Worm (Caenorhabditis elegans) whole organism, mixed stage, embryonic: ENCODE measurements around the gene dhs-7.

ENCODE experiments used
- M03D4.4 ChIP-seq: sonication (generic microtip); optimal IDR thresholded peaks from 2 replicates; lab custom pipeline; 2017; ENCODE audit warnings: mild to moderate bottlenecking, missing genetic modification characterization, missing compliant biosample characterization
- blmp-1 ChIP-seq: fragments of 150-350 bp; optimal IDR thresholded peaks from 2 replicates; lab custom pipeline; 2014; ENCODE audit warnings: missing biosample characterization, missing genetic modification characterization
- ceh-39 ChIP-seq: fragments of 150-350 bp; optimal IDR thresholded peaks from 2 replicates; lab custom pipeline; 2014; ENCODE audit warnings: missing biosample characterization, missing genetic modification characterization
- ceh-43 ChIP-seq: fragments of 200-800 bp; sonication (Bioruptor generic); optimal IDR thresholded peaks from 2 replicates; lab custom pipeline; 2018; ENCODE audit warnings: mild to moderate bottlenecking, missing genetic modification characterization, moderate library complexity, missing compliant biosample characterization
- ceh-83 ChIP-seq: fragments of 200-800 bp; sonication (Bioruptor generic); optimal IDR thresholded peaks from 2 replicates; lab custom pipeline; 2018; ENCODE audit warnings: mild to moderate bottlenecking, missing genetic modification characterization, missing compliant biosample characterization
- ces-1 ChIP-seq: fragments of 150-350 bp; optimal IDR thresholded peaks from 2 replicates; lab custom pipeline; 2014; ENCODE audit warnings: missing biosample characterization, missing genetic modification reagents, missing genetic modification characterization
- cnd-1 ChIP-seq: fragments of 200-800 bp; sonication (Bioruptor generic); optimal IDR thresholded peaks from 2 replicates; lab custom pipeline; 2018; ENCODE audit warnings: mild to moderate bottlenecking, missing genetic modification characterization, missing compliant biosample characterization
- drap-1 ChIP-seq: fragments of 200-800 bp; sonication (Bioruptor generic); optimal IDR thresholded peaks from 3 replicates; lab custom pipeline; 2018; ENCODE audit warnings: mild to moderate bottlenecking, missing genetic modification characterization, missing compliant biosample characterization
- elt-1 ChIP-seq: sonication (generic microtip); optimal IDR thresholded peaks from 2 replicates; lab custom pipeline; 2017; ENCODE audit warnings: missing genetic modification characterization, mild to moderate bottlenecking, missing compliant biosample characterization, antibody characterized with exemption, moderate library complexity, borderline replicate concordance; ENCODE audit not compliant: insufficient read depth
- elt-3 ChIP-seq: fragments of 150-350 bp; optimal IDR thresholded peaks from 2 replicates; lab custom pipeline; 2014; ENCODE audit warnings: missing biosample characterization, missing genetic modification characterization
- flh-1 ChIP-seq: fragments of 200-800 bp; sonication (Bioruptor generic); optimal IDR thresholded peaks from 2 replicates; lab custom pipeline; 2018; ENCODE audit warnings: mild to moderate bottlenecking, missing genetic modification characterization, moderate library complexity, missing compliant biosample characterization
- ham-2 ChIP-seq: fragments of 200-800 bp; sonication (Bioruptor generic); optimal IDR thresholded peaks from 2 replicates; lab custom pipeline; 2018; ENCODE audit warnings: mild to moderate bottlenecking, missing genetic modification characterization, missing compliant biosample characterization
- hlh-1 ChIP-seq: fragments of 150-350 bp; optimal IDR thresholded peaks from 2 replicates; lab custom pipeline; 2014; ENCODE audit warnings: missing biosample characterization, missing genetic modification reagents, missing genetic modification characterization
- lin-13 ChIP-seq: fragments of 150-350 bp; optimal IDR thresholded peaks from 2 replicates; lab custom pipeline; 2014; ENCODE audit warnings: missing biosample characterization, missing genetic modification characterization
- lin-32 ChIP-seq: fragments of 200-800 bp; sonication (Bioruptor generic); optimal IDR thresholded peaks from 2 replicates; lab custom pipeline; 2018; ENCODE audit warnings: mild to moderate bottlenecking, missing genetic modification characterization, missing compliant biosample characterization
- lsy-2 ChIP-seq: fragments of 150-350 bp; optimal IDR thresholded peaks from 2 replicates; lab custom pipeline; 2014; ENCODE audit warnings: missing biosample characterization, missing genetic modification characterization
- mab-5 ChIP-seq: fragments of 150-350 bp; optimal IDR thresholded peaks from 2 replicates; lab custom pipeline; 2014; ENCODE audit warnings: missing biosample characterization, missing genetic modification characterization
- mep-1 ChIP-seq: fragments of 150-350 bp; optimal IDR thresholded peaks from 2 replicates; lab custom pipeline; 2017; ENCODE audit warnings: missing biosample characterization, missing genetic modification reagents, missing genetic modification characterization, inconsistent platforms
- mls-2 ChIP-seq: sonication (generic microtip); optimal IDR thresholded peaks from 2 replicates; lab custom pipeline; 2016; ENCODE audit warnings: mild to moderate bottlenecking, missing genetic modification characterization, moderate library complexity, missing compliant biosample characterization
- nhr-237 ChIP-seq: fragments of 150-350 bp; optimal IDR thresholded peaks from 2 replicates; lab custom pipeline; 2014; ENCODE audit warnings: missing biosample characterization, missing genetic modification characterization
- nhr-28 ChIP-seq: fragments of 150-350 bp; optimal IDR thresholded peaks from 2 replicates; lab custom pipeline; 2014; ENCODE audit warnings: missing biosample characterization, missing genetic modification characterization
- nhr-76 ChIP-seq: sonication (generic microtip); optimal IDR thresholded peaks from 2 replicates; lab custom pipeline; 2017; ENCODE audit warnings: missing biosample characterization, missing genetic modification characterization
- pha-4 ChIP-seq: fragments of 150-350 bp; optimal IDR thresholded peaks from 2 replicates; lab custom pipeline; 2018; ENCODE audit warnings: missing biosample characterization, missing genetic modification reagents, missing genetic modification characterization
- sem-2 ChIP-seq: fragments of 200-800 bp; sonication (Bioruptor generic); optimal IDR thresholded peaks from 2 replicates; lab custom pipeline; 2018; ENCODE audit warnings: mild to moderate bottlenecking, missing genetic modification characterization, missing compliant biosample characterization
- snpc-4 ChIP-seq: fragments of 150-350 bp; optimal IDR thresholded peaks from 2 replicates; lab custom pipeline; 2014; ENCODE audit warnings: missing biosample characterization, missing genetic modification characterization
- sptf-1 ChIP-seq: sonication (generic microtip); optimal IDR thresholded peaks from 2 replicates; lab custom pipeline; 2017; ENCODE audit warnings: mild to moderate bottlenecking, missing genetic modification characterization, moderate library complexity, missing compliant biosample characterization
- unc-120 ChIP-seq: sonication (generic microtip); optimal IDR thresholded peaks from 2 replicates; lab custom pipeline; 2017; ENCODE audit warnings: missing genetic modification characterization, missing compliant biosample characterization; ENCODE audit not compliant: poor library complexity, severe bottlenecking
- unc-39 ChIP-seq: fragments of 150-350 bp; optimal IDR thresholded peaks from 2 replicates; lab custom pipeline; 2014; ENCODE audit warnings: missing biosample characterization, missing genetic modification characterization
- unc-62 ChIP-seq: fragments of 150-350 bp; optimal IDR thresholded peaks from 2 replicates; lab custom pipeline; 2014; ENCODE audit warnings: missing biosample characterization, missing genetic modification reagents, missing genetic modification characterization
- zip-8 ChIP-seq: fragments of 150-350 bp; optimal IDR thresholded peaks from 2 replicates; lab custom pipeline; 2014; ENCODE audit warnings: missing biosample characterization, missing genetic modification characterization
- ztf-11 ChIP-seq: fragments of 150-350 bp; optimal IDR thresholded peaks from 2 replicates; lab custom pipeline; 2014; ENCODE audit warnings: missing biosample characterization, missing genetic modification characterization

Gene dhs-7

DNA sequence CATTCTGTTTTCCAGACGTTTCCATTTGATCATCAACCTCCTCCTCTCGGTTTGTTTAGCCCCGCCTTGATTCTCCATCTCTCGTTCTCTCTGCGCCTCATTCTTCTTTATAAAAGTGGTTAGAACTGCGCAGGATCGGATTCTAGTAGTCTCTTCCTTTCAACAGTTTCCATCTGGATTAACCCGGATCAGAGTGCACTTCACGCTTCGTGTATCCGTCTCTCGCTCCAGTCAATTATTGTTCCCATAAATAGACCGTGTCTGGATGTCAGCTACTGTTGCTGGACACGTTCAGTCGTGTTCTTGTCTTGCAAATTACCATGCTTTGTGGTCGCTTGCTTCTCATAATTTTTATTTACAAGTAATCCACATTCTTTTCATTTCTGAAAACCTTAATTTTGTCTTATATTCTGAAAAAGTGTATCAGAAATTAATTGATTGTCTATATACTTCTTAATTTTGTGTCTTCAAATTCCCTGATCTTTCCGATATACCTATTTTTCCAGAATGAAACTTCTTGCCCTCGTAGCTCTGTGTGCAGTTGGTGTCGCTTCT lies 20.5 kb upstream of the dhs-7 start, which contains the start of gene F32A5.4:
TSS of gene F32A5.4 (plus strand) at position 505 of the 555 bp plus-strand sequence.
- TF ChIP-seq nhr-76: no peak
- no peak for TF ChIP-seq ceh-43
- no peak for TF ChIP-seq snpc-4 (tag; lab: Kevin White, UChicago)
- TF ChIP-seq ces-1 (GFP tag; lab: Kevin White, UChicago): no peak
- no peak for TF ChIP-seq zip-8 (tag; lab: Kevin White, UChicago)

DNA sequence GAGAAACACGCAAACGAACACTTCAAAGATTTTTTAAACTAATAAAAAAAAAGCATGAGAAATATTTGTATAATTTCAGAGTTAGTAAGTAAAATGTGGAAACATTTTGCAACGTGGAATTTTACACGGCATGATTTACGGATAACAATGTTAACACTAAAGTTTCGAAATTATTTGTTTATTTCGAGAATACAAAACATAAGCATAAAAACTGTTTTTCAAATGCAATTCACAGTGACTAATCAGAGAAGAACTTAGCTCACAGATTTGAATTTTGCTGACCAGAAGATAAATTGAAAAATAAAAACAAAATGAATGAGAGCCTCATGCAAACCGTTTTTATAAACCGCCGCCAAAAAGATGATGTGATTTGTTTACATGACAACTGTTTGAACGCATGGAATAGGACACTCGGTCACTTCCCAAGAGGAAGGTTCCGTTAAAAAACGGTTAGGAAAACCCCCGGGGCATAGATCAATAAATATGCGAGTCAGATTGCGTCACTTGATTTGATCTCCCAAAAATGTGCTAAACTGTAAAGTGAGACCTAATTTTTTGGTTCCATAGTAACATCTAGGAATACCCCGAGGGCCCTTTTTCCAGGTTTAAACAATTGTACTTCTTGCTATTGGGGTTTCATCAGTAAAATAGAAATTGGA lies 17.7 kb upstream of the dhs-7 start, which contains the start of gene clh-3:
TSS of gene clh-3 (minus strand) at position 51 of the 659 bp plus-strand sequence.
- no peak for TF ChIP-seq flh-1
- no peak for TF ChIP-seq drap-1
- no peak for TF ChIP-seq ceh-39 (tag; lab: Kevin White, UChicago)
- no peak for TF ChIP-seq cnd-1
- TF ChIP-seq ces-1 (GFP tag; lab: Kevin White, UChicago): no peak
- TF ChIP-seq snpc-4 (tag; lab: Kevin White, UChicago): no peak
- TF ChIP-seq blmp-1 (tag; lab: Kevin White, UChicago): no peak
- no peak for TF ChIP-seq hlh-1 (tag; lab: Kevin White, UChicago)
- no peak for TF ChIP-seq pha-4 (tag; lab: Kevin White, UChicago)
- no peak for TF ChIP-seq nhr-28
- no peak for TF ChIP-seq elt-3
- TF ChIP-seq sptf-1 (tag; lab: Kevin White, UChicago): no peak
- no peak for TF ChIP-seq lin-32 (GFP tag; lab: Kevin White, UChicago)
- no peak for TF ChIP-seq mep-1 (tag; lab: Kevin White, UChicago)
- TF ChIP-seq ceh-43: no peak
- TF ChIP-seq ham-2 (GFP tag; lab: Kevin White, UChicago): no peak

DNA sequence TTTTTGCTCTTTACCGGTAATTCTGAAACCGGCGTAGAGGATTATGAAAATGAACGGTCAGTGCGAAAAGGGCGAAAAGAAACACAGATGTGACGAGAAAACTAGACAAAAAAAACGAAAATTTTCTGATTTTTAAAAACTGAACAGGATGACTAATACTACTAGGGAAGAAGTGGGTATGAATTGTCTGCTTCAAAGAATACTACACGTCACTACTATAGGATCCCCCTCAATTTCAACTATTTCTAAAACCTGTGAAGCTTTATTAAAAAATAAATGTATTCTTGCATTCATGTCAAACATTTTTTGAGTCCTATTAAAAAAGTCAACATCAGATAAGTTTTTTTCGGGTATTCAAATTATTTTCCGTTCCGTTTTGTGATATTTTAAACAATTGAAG lies 15.8 kb upstream of the dhs-7 start:
- TF ChIP-seq sem-2 (GFP tag; lab: Kevin White, UChicago) (no peak), blmp-1 (tag; lab: Kevin White, UChicago) (no peak), ceh-43 (no peak), nhr-76 (no peak), elt-1 (tag; lab: Kevin White, UChicago) (no peak), ztf-11 (tag; lab: Kevin White, UChicago) (no peak), flh-1 (no peak), unc-39 (tag; lab: Kevin White, UChicago) (no peak), cnd-1 (no peak), nhr-28 (no peak), drap-1 (no peak), unc-120 (no peak), lin-13 (tag; lab: Kevin White, UChicago) (no peak)

DNA sequence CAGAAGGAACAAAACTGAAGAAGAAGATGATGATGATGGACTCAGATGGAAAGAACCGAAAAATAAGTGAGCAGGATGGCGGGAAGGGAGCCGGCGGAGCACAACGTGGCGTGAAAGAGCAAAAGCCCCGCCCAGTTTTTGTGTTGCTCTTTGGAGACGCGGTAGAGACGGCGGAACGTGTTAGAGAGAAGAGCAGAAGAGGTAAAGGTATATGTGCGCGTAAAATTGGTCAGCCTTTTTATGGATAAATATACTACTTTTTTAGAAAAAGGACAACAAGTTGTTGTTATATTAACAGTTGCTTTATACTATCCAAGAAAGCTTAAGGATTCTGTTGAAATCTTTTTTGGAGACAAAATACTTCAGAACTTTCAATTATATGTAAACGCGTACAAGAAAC lies 8.8 kb upstream of the dhs-7 start, which contains the start of gene E04F6.10:
TSS of gene E04F6.10 (minus strand) at position 101 of the 400 bp plus-strand sequence.
- no peak for TF ChIP-seq mls-2 (tag; lab: Kevin White, UChicago)
- TF ChIP-seq ces-1 (GFP tag; lab: Kevin White, UChicago): no peak
- TF ChIP-seq lsy-2 (tag; lab: Kevin White, UChicago): no peak
- TF ChIP-seq lin-13 (tag; lab: Kevin White, UChicago): no peak
- TF ChIP-seq mab-5 (tag; lab: Kevin White, UChicago): no peak
- no peak for TF ChIP-seq unc-39 (tag; lab: Kevin White, UChicago)
- TF ChIP-seq ham-2 (GFP tag; lab: Kevin White, UChicago): no peak
- no peak for TF ChIP-seq M03D4.4
- no peak for TF ChIP-seq nhr-237 (tag; lab: Kevin White, UChicago)
- no peak for TF ChIP-seq hlh-1 (tag; lab: Kevin White, UChicago)
- TF ChIP-seq sptf-1 (tag; lab: Kevin White, UChicago): no peak

DNA sequence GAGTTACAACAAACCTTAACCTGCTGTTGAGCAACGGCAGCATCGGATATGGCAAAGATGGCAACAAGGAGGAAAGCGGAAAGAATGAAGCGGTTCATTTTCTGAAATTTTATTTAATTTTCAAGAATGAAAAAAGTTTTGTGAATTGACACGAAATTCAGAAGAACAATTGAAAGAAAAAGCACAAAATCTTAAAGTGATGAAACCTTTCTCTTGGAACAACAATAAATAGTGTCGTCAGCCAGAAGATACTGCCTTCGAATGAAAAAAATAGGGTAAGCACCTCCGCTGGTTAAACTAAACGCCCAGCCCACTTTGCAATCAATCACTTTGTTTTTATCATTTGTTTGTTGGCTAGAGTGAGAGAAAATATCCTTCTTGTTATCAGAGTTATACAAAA lies 3.8 kb upstream of the dhs-7 start, which contains the start of gene E04F6.9:
TSS of gene E04F6.9 (minus strand) at position 101 of the 400 bp plus-strand sequence.
- TF ChIP-seq blmp-1 (tag; lab: Kevin White, UChicago): no peak
- TF ChIP-seq nhr-28: no peak
- TF ChIP-seq nhr-237 (tag; lab: Kevin White, UChicago): no peak
- TF ChIP-seq drap-1: no peak
- TF ChIP-seq nhr-76: no peak
- no peak for TF ChIP-seq ceh-83 (GFP tag; lab: Kevin White, UChicago)
- no peak for TF ChIP-seq sptf-1 (tag; lab: Kevin White, UChicago)
- no peak for TF ChIP-seq unc-62 (GFP tag; lab: Kevin White, UChicago)
